Worm (Caenorhabditis elegans) whole organism, L3 larva: Measurements from ENCODE around the gene sra-10.

Experiments
- R02D3.7 ChIP-seq: fragments of 150-350 bp; optimal IDR thresholded peaks from 2 replicates; lab custom pipeline; 2014; ENCODE audit warnings: missing biosample characterization, missing genetic modification characterization
- ZK546.5 ChIP-seq: sonication (generic microtip); optimal IDR thresholded peaks from 2 replicates; lab custom pipeline; 2017; ENCODE audit warnings: missing biosample characterization, missing genetic modification characterization
- ceh-28 ChIP-seq: fragments of 150-350 bp; optimal IDR thresholded peaks from 2 replicates; lab custom pipeline; 2014; ENCODE audit warnings: missing biosample characterization, missing genetic modification reagents, missing genetic modification characterization
- ceh-82 ChIP-seq: fragments of 150-350 bp; optimal IDR thresholded peaks from 2 replicates; lab custom pipeline; 2014; ENCODE audit warnings: missing biosample characterization, missing genetic modification characterization
- ceh-9 ChIP-seq: sonication (generic microtip); optimal IDR thresholded peaks from 2 replicates; lab custom pipeline; 2018; ENCODE audit warnings: missing biosample characterization, missing genetic modification characterization
- egl-27 ChIP-seq: sonication (generic microtip); optimal IDR thresholded peaks from 4 replicates; lab custom pipeline; 2017; ENCODE audit warnings: missing biosample characterization, missing genetic modification reagents, missing genetic modification characterization
- egl-5 ChIP-seq: fragments of 150-350 bp; optimal IDR thresholded peaks from 2 replicates; lab custom pipeline; 2017; ENCODE audit warnings: missing biosample characterization, missing genetic modification reagents, missing genetic modification characterization, inconsistent platforms
- elt-1 ChIP-seq: fragments of 150-350 bp; optimal IDR thresholded peaks from 2 replicates; lab custom pipeline; 2014; ENCODE audit warnings: missing biosample characterization, missing genetic modification characterization
- elt-2 ChIP-seq: sonication (generic microtip); optimal IDR thresholded peaks from 2 replicates; lab custom pipeline; 2016; ENCODE audit warnings: missing genetic modification reagents, mild to moderate bottlenecking, missing genetic modification characterization, missing compliant biosample characterization
- elt-3 ChIP-seq, 3 experiments: fragments of 150-350 bp in 1 of 3; sonication (generic microtip) in 2 of 3; optimal IDR thresholded peaks; 2 replicates in 2 of 3; 4 replicates in 1 of 3; lab custom pipeline; 2014 to 2017; ENCODE audit warnings: missing biosample characterization in 3 of 3, missing genetic modification characterization in 3 of 3
- eor-1 ChIP-seq, 2 experiments: fragments of 150-350 bp; optimal IDR thresholded peaks; 2 replicates each; lab custom pipeline; 2014 to 2018; ENCODE audit warnings: missing biosample characterization in 2 of 2, missing genetic modification characterization in 2 of 2
- fkh-10 ChIP-seq: sonication (generic microtip); optimal IDR thresholded peaks from 2 replicates; lab custom pipeline; 2017; ENCODE audit warnings: missing biosample characterization, missing genetic modification reagents, missing genetic modification characterization
- fkh-2 ChIP-seq: fragments of 150-350 bp; optimal IDR thresholded peaks from 2 replicates; lab custom pipeline; 2014; ENCODE audit warnings: missing biosample characterization, missing genetic modification reagents, missing genetic modification characterization
- fos-1 ChIP-seq: fragments of 150-350 bp; optimal IDR thresholded peaks from 2 replicates; lab custom pipeline; 2014; ENCODE audit warnings: missing biosample characterization, missing genetic modification characterization
- hmg-11 ChIP-seq: sonication (generic microtip); optimal IDR thresholded peaks from 2 replicates; lab custom pipeline; 2016; ENCODE audit warnings: missing genetic modification characterization, missing compliant biosample characterization
- jun-1 ChIP-seq: fragments of 150-350 bp; optimal IDR thresholded peaks from 2 replicates; lab custom pipeline; 2014; ENCODE audit warnings: missing biosample characterization, missing genetic modification reagents, missing genetic modification characterization
- lin-15B ChIP-seq: fragments of 150-350 bp; optimal IDR thresholded peaks from 2 replicates; lab custom pipeline; 2014; ENCODE audit warnings: missing biosample characterization, missing genetic modification characterization
- lsy-12 ChIP-seq: sonication (generic microtip); optimal IDR thresholded peaks from 2 replicates; lab custom pipeline; 2016; ENCODE audit warnings: mild to moderate bottlenecking, missing genetic modification characterization, missing compliant biosample characterization
- mdl-1 ChIP-seq: fragments of 150-350 bp; optimal IDR thresholded peaks from 2 replicates; lab custom pipeline; 2014; ENCODE audit warnings: missing biosample characterization, missing genetic modification characterization
- mml-1 ChIP-seq: fragments of 150-350 bp; sonication (generic microtip); optimal IDR thresholded peaks from 3 replicates; lab custom pipeline; 2014; ENCODE audit warnings: missing biosample characterization, missing genetic modification characterization
- nfya-1 ChIP-seq: sonication (generic microtip); optimal IDR thresholded peaks from 2 replicates; lab custom pipeline; 2017; ENCODE audit warnings: missing genetic modification characterization, mild to moderate bottlenecking, missing compliant biosample characterization, antibody characterized with exemption, moderate library complexity; ENCODE audit not compliant: insufficient read depth
- nhr-11 ChIP-seq: fragments of 150-350 bp; optimal IDR thresholded peaks from 2 replicates; lab custom pipeline; 2014; ENCODE audit warnings: missing biosample characterization, missing genetic modification characterization
- nhr-23 ChIP-seq: fragments of 150-350 bp; optimal IDR thresholded peaks from 2 replicates; lab custom pipeline; 2014; ENCODE audit warnings: missing biosample characterization, missing genetic modification reagents, missing genetic modification characterization
- nhr-237 ChIP-seq: fragments of 150-350 bp; optimal IDR thresholded peaks from 2 replicates; lab custom pipeline; 2014; ENCODE audit warnings: missing biosample characterization, missing genetic modification characterization
- nhr-25 ChIP-seq: sonication (generic microtip); optimal IDR thresholded peaks from 2 replicates; lab custom pipeline; 2017; ENCODE audit warnings: missing biosample characterization, missing genetic modification characterization
- nhr-28 ChIP-seq: fragments of 150-350 bp; optimal IDR thresholded peaks from 2 replicates; lab custom pipeline; 2014; ENCODE audit warnings: missing biosample characterization, missing genetic modification characterization
- nhr-43 ChIP-seq: sonication (generic microtip); optimal IDR thresholded peaks from 2 replicates; lab custom pipeline; 2016; ENCODE audit warnings: mild to moderate bottlenecking, missing genetic modification characterization, missing compliant biosample characterization; ENCODE audit not compliant: poor library complexity, severe bottlenecking
- nhr-77 ChIP-seq: fragments of 150-350 bp; optimal IDR thresholded peaks from 2 replicates; lab custom pipeline; 2014; ENCODE audit warnings: missing biosample characterization, missing genetic modification characterization
- pha-4 ChIP-seq: fragments of 150-350 bp; optimal IDR thresholded peaks from 2 replicates; lab custom pipeline; 2014; ENCODE audit warnings: missing biosample characterization, missing genetic modification reagents, missing genetic modification characterization
- pqm-1 ChIP-seq: fragments of 150-350 bp; optimal IDR thresholded peaks from 2 replicates; lab custom pipeline; 2017; ENCODE audit warnings: missing biosample characterization, missing genetic modification characterization, inconsistent platforms
- sea-2 ChIP-seq: fragments of 150-350 bp; sonication (generic microtip); optimal IDR thresholded peaks from 4 replicates; lab custom pipeline; 2014; ENCODE audit warnings: missing biosample characterization, missing genetic modification reagents, missing genetic modification characterization
- skn-1 ChIP-seq: fragments of 150-350 bp; optimal IDR thresholded peaks from 2 replicates; lab custom pipeline; 2014; ENCODE audit warnings: missing biosample characterization, missing genetic modification characterization
- snpc-4 ChIP-seq: fragments of 150-350 bp; optimal IDR thresholded peaks from 2 replicates; lab custom pipeline; 2014; ENCODE audit warnings: missing biosample characterization, missing genetic modification characterization
- tbx-2 ChIP-seq: sonication (generic microtip); optimal IDR thresholded peaks from 2 replicates; lab custom pipeline; 2016; ENCODE audit warnings: mild to moderate bottlenecking, missing genetic modification characterization, missing compliant biosample characterization
- unc-62 ChIP-seq: fragments of 150-350 bp; sonication (generic microtip); optimal IDR thresholded peaks from 4 replicates; lab custom pipeline; 2014; ENCODE audit warnings: missing biosample characterization, missing genetic modification reagents, missing genetic modification characterization
- zag-1 ChIP-seq: fragments of 150-350 bp; optimal IDR thresholded peaks from 2 replicates; lab custom pipeline; 2014; ENCODE audit warnings: missing biosample characterization, missing genetic modification characterization
- ztf-11 ChIP-seq: fragments of 150-350 bp; optimal IDR thresholded peaks from 2 replicates; lab custom pipeline; 2014; ENCODE audit warnings: missing biosample characterization, missing genetic modification characterization
- ztf-4 ChIP-seq: fragments of 150-350 bp; optimal IDR thresholded peaks from 2 replicates; lab custom pipeline; 2014; ENCODE audit warnings: missing biosample characterization, missing genetic modification characterization

Gene sra-10

ce11 chrII:10925804-10926570 is 31.1 kb upstream of the sra-10 start, which contains the start of gene metr-1:
Gene metr-1, plus strand, starts transcription at chrII:10926561.
- TF ChIP-seq elt-2 (tag; lab: Kevin White, UChicago) (peak; percentile 68), lsy-12 (tag; lab: Kevin White, UChicago) (no peak), nfya-1 (tag; lab: Kevin White, UChicago) (peak; percentile 7), elt-3 (tag; optimal IDR thresholded peaks at IDR 0.05; lab: Kevin White, UChicago) (peak in 1 of 3 experiments; percentile 20), nhr-28 (tag; lab: Kevin White, UChicago) (no peak), ceh-82 (no peak), nhr-23 (peak; percentile 52), lin-15B (tag; lab: Kevin White, UChicago) (peak; percentile 20), hmg-11 (tag; lab: Kevin White, UChicago) (no peak), nhr-43 (tag; lab: Kevin White, UChicago) (peak; percentile 46), nhr-77 (no peak), nhr-25 (tag; lab: Kevin White, UChicago) (peak; percentile 46), ZK546.5 (tag; lab: Kevin White, UChicago) (no peak), mml-1 (tag; lab: Kevin White, UChicago) (no peak), ztf-4 (tag; lab: Kevin White, UChicago) (no peak), ceh-9 (tag; lab: Kevin White, UChicago) (no peak)

- no peak for TF ChIP-seq elt-1 (tag; lab: Kevin White, UChicago)
- no peak for TF ChIP-seq nfya-1 (tag; lab: Kevin White, UChicago)
- TF ChIP-seq nhr-43 (tag; lab: Kevin White, UChicago), result peak; percentile 24
- peak; percentile 3 for TF ChIP-seq lsy-12 (tag; lab: Kevin White, UChicago)
- peak; percentile 2 for TF ChIP-seq nhr-25 (tag; lab: Kevin White, UChicago)
- no peak for TF ChIP-seq nhr-237
- peak; percentile 73 for TF ChIP-seq jun-1 (tag; lab: Kevin White, UChicago)
- no peak for TF ChIP-seq egl-27 (tag; lab: Kevin White, UChicago)
- TF ChIP-seq unc-62 (GFP tag; lab: Kevin White, UChicago), result no peak
- peak; percentile 34 for TF ChIP-seq skn-1 (tag; lab: Kevin White, UChicago)
- no peak for TF ChIP-seq ceh-82
- no peak for TF ChIP-seq hmg-11 (tag; lab: Kevin White, UChicago)
- peak; percentile 34 for TF ChIP-seq snpc-4 (tag; lab: Kevin White, UChicago)
- TF ChIP-seq fkh-2, result no peak
- peak; percentile 97 for TF ChIP-seq pqm-1 (tag; lab: Kevin White, UChicago)
- TF ChIP-seq ztf-11 (tag; lab: Kevin White, UChicago), result no peak
- peak; percentile 16 to 65 (median 18) for TF ChIP-seq elt-3 (tag; optimal IDR thresholded peaks at IDR 0.05; lab: Kevin White, UChicago)
- TF ChIP-seq mdl-1 (tag; lab: Kevin White, UChicago), result no peak
- TF ChIP-seq elt-2 (tag; lab: Kevin White, UChicago), result peak; percentile 93
- peak; percentile 44 for TF ChIP-seq pha-4 (tag; lab: Kevin White, UChicago)
- TF ChIP-seq, all 47 proteins: peak for 10
Measured at ce11 chrII:10924669-10925068, 29.8 kb upstream of the sra-10 start.

- no peak for TF ChIP-seq snpc-4 (tag; lab: Kevin White, UChicago)
- no peak for TF ChIP-seq ztf-11 (tag; lab: Kevin White, UChicago)
- TF ChIP-seq zag-1 (tag; lab: Kevin White, UChicago), result no peak
- no peak for TF ChIP-seq sea-2 (GFP tag; lab: Kevin White, UChicago)
- TF ChIP-seq unc-62 (GFP tag; lab: Kevin White, UChicago), result no peak
- no peak for TF ChIP-seq nfya-1 (tag; lab: Kevin White, UChicago)
- TF ChIP-seq fkh-10, result no peak
- TF ChIP-seq elt-3 (tag; optimal IDR thresholded peaks at IDR 0.05; lab: Kevin White, UChicago), result no peak
- TF ChIP-seq egl-5 (tag; lab: Kevin White, UChicago), result no peak
- no peak for TF ChIP-seq nhr-43 (tag; lab: Kevin White, UChicago)
- TF ChIP-seq R02D3.7 (tag; lab: Kevin White, UChicago), result no peak
- TF ChIP-seq tbx-2 (tag; lab: Kevin White, UChicago), result no peak
- TF ChIP-seq fos-1 (tag; lab: Kevin White, UChicago), result no peak
- no peak for TF ChIP-seq ZK546.5 (tag; lab: Kevin White, UChicago)
- no peak for TF ChIP-seq ceh-9 (tag; lab: Kevin White, UChicago)
- no peak for TF ChIP-seq ceh-28 (tag; lab: Kevin White, UChicago)
- no peak for TF ChIP-seq eor-1 (tag; optimal IDR thresholded peaks at IDR 0.05; lab: Kevin White, UChicago)
- TF ChIP-seq nhr-23, result no peak
- TF ChIP-seq nhr-11, result no peak
- no peak for TF ChIP-seq nhr-28 (tag; lab: Kevin White, UChicago)
Measured at ce11 chrII:10923948-10924347, 29.1 kb upstream of the sra-10 start, which contains the start of gene Y19D2B.2. Gene Y19D2B.2, plus strand, starts transcription at chrII:10924248.
